Fruit fly (Drosophila melanogaster): Measurements from ENCODE around the gene CG5111.

CG5111 gene

DNA sequence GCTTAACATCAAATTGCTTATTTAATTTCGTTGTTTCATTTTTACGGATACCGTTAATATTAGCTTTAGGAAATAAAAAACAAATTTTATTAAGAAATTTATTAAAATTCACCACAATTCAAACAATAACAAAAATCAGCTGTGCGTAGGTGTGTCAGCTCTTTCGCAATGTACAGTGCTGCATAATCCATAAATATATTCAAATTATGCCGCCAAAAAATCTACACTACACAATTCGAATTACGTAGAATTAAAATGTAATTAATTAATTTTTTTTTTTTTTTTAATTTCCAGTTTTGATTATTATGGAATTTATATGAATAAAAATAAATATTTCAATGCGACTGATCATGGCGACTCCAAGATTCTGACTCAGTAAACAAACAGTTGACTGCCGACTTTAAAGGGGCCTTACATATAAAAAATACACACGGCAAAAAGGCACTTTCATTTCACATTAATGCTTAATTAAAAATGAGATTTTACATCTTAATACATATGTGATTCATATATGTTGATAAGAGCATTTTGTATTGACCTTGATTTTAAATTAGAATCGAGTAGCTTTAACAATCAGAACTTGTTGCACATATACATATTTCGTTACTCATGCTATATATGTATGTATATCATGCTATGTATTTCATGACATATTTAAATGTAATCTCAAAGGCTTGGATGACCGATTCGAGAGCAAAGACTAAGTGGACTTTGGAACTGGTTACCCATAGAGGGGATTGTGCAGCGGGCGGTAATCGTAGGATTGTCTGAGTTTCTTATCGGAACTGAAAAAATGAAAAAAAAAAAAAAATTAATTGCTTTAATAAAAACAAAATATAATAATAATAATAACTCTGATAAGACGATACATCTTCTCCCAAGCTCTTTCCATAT, 12.5 kb upstream of the CG5111 start:
- TF ChIP-seq CG9948 (tag; optimal IDR thresholded peaks at IDR 0.05) (no peak), CG32121 (GFP tag; IDR thresholded peaks at IDR 0.05) (0 out of 2 replicates have a peak, but pooled peaks have one; percentile 25), Pif1A (GFP tag; optimal IDR thresholded peaks at IDR 0.05) (peak; percentile 57), Ets98B (GFP tag; IDR thresholded peaks at IDR 0.05) (no peak), CG12605 (GFP tag; IDR thresholded peaks at IDR 0.05) (peak; percentile 38; the same call in 1 of the 2 replicates), gl (tag; optimal IDR thresholded peaks at IDR 0.05) (peak; percentile 82), CG8159 (tag; optimal IDR thresholded peaks at IDR 0.05) (peak; percentile 41), CG13204 (GFP tag; optimal IDR thresholded peaks at IDR 0.05) (peak; percentile 39), CG14655 (GFP tag; optimal IDR thresholded peaks at IDR 0.05) (peak; percentile 65), CG8301 (tag; optimal IDR thresholded peaks at IDR 0.05) (peak; percentile 57), EcR (GFP tag; optimal IDR thresholded peaks at IDR 0.05) (no peak), Snoo (tag; optimal IDR thresholded peaks at IDR 0.05) (peak; percentile 33), D1 (tag; optimal IDR thresholded peaks at IDR 0.05) (peak; percentile 66), CG10348 (GFP tag; IDR thresholded peaks at IDR 0.05) (no peak), CG17806 (tag; optimal IDR thresholded peaks at IDR 0.05) (peak; percentile 42), CG15710 (tag; optimal IDR thresholded peaks at IDR 0.05) (no peak), rn (GFP tag; IDR thresholded peaks at IDR 0.05) (no peak), Pif1B (GFP tag; optimal IDR thresholded peaks at IDR 0.05) (peak; percentile 71), CG34367 (tag; optimal IDR thresholded peaks at IDR 0.05) (peak; percentile 4), CG4496 (GFP tag; IDR thresholded peaks at IDR 0.05) (0 out of 3 replicates have a peak, but pooled peaks have one; percentile 25), fd96Ca (GFP tag; IDR thresholded peaks at IDR 0.05) (no peak)

DNA sequence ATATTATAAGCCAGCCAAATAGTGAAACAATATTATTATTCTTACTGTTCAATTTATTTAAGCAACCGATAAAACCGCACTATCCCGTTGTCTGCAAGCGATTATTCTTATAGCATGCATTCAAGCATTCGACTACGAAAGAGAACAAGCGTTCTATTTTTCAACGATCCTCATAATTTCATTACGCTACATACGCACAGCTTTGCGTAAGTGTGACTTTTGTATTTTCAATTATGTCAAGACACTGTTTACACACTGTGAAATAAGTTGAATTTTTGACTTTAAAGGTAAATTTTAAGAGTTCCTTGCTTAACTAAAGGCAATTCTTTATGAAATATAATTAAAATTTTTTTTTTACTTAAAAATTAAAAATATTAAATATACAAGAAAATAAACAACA, 11.0 kb upstream of the CG5111 start, which contains the start of gene CG33494:
TSS of gene CG33494 (minus strand) at position 90 of the 400 bp plus-strand sequence.
- TF ChIP-seq EcR (GFP tag; optimal IDR thresholded peaks at IDR 0.05): no peak
- no peak for TF ChIP-seq D1 (tag; optimal IDR thresholded peaks at IDR 0.05)
- TF ChIP-seq CG14655 (GFP tag; optimal IDR thresholded peaks at IDR 0.05): no peak
- no peak for TF ChIP-seq CG13204 (GFP tag; optimal IDR thresholded peaks at IDR 0.05)
- TF ChIP-seq Pif1B (GFP tag; optimal IDR thresholded peaks at IDR 0.05): no peak
- no peak for TF ChIP-seq Snoo (tag; optimal IDR thresholded peaks at IDR 0.05)
- no peak for TF ChIP-seq Pif1A (GFP tag; optimal IDR thresholded peaks at IDR 0.05)
- no peak for TF ChIP-seq CG15710 (tag; optimal IDR thresholded peaks at IDR 0.05)
- no peak for TF ChIP-seq CG4496 (GFP tag; IDR thresholded peaks at IDR 0.05)
- TF ChIP-seq CG8301 (tag; optimal IDR thresholded peaks at IDR 0.05): no peak
- TF ChIP-seq Ets98B (GFP tag; IDR thresholded peaks at IDR 0.05): no peak
- TF ChIP-seq fd96Ca (GFP tag; IDR thresholded peaks at IDR 0.05): no peak
- TF ChIP-seq rn (GFP tag; IDR thresholded peaks at IDR 0.05): no peak
- no peak for TF ChIP-seq gl (tag; optimal IDR thresholded peaks at IDR 0.05)
- no peak for TF ChIP-seq CG10348 (GFP tag; IDR thresholded peaks at IDR 0.05)

DNA sequence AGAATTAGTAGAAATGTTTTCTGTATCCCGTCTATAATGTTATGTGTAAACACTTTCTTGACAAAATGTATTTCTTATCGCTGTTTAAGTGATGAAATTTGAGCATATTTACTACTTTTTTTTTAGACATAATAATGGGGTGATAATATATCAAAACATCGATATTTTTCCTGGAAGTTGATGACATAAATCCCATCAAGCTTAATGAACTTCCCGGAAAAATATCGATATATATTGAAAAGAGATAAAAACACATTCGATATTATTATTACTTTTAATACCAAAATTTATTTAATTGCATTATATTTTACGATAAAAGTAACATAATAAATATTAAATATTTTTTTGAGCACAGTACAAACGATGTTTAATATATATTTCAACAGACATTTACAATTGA, 10.3 kb upstream of the CG5111 start:
- no peak for TF ChIP-seq rn (GFP tag; IDR thresholded peaks at IDR 0.05)
- TF ChIP-seq CG8301 (tag; optimal IDR thresholded peaks at IDR 0.05): no peak
- no peak for TF ChIP-seq CG10348 (GFP tag; IDR thresholded peaks at IDR 0.05)
- no peak for TF ChIP-seq gl (tag; optimal IDR thresholded peaks at IDR 0.05)
- TF ChIP-seq CG13204 (GFP tag; optimal IDR thresholded peaks at IDR 0.05): no peak
- no peak for TF ChIP-seq CG4496 (GFP tag; IDR thresholded peaks at IDR 0.05)
- no peak for TF ChIP-seq CG14655 (GFP tag; optimal IDR thresholded peaks at IDR 0.05)
- TF ChIP-seq CG12605 (GFP tag; IDR thresholded peaks at IDR 0.05): no peak
- no peak for TF ChIP-seq CG17806 (tag; optimal IDR thresholded peaks at IDR 0.05)
- no peak for TF ChIP-seq CG15710 (tag; optimal IDR thresholded peaks at IDR 0.05)

DNA sequence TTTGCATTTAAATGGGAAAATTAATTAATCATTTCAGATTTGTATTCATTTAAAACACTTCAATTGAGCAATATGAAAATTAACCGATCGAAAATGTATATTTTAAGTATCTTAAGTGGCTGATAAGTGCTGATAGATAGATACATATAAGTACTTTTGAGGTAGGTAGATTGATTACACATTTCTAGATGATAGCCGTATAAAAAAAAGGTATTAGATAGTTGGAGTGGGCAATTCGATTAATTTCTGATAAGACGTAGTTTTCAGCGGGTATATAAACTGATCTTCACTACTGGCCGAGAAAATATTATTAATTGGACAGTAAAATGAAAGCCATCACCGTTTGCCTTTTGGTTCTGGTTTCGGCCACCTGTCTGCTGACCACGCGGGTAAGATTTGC, 1.2 kb upstream of the CG5111 start, which contains the start of gene CG5107:
TSS of gene CG5107 (plus strand) at position 301 of the 400 bp plus-strand sequence.
- TF ChIP-seq CG12605 (GFP tag; IDR thresholded peaks at IDR 0.05): no peak
- no peak for TF ChIP-seq CG8301 (tag; optimal IDR thresholded peaks at IDR 0.05)
- TF ChIP-seq CG17806 (tag; optimal IDR thresholded peaks at IDR 0.05): no peak
- no peak for TF ChIP-seq CG9948 (tag; optimal IDR thresholded peaks at IDR 0.05)
- TF ChIP-seq CG13204 (GFP tag; optimal IDR thresholded peaks at IDR 0.05): no peak
- TF ChIP-seq Pif1A (GFP tag; optimal IDR thresholded peaks at IDR 0.05): no peak
- TF ChIP-seq CG14655 (GFP tag; optimal IDR thresholded peaks at IDR 0.05): no peak
- no peak for TF ChIP-seq Ets98B (GFP tag; IDR thresholded peaks at IDR 0.05)
- no peak for TF ChIP-seq Snoo (tag; optimal IDR thresholded peaks at IDR 0.05)
- no peak for TF ChIP-seq D1 (tag; optimal IDR thresholded peaks at IDR 0.05)
- no peak for TF ChIP-seq CG32121 (GFP tag; IDR thresholded peaks at IDR 0.05)
- no peak for TF ChIP-seq fd96Ca (GFP tag; IDR thresholded peaks at IDR 0.05)
- TF ChIP-seq CG15710 (tag; optimal IDR thresholded peaks at IDR 0.05): no peak
- no peak for TF ChIP-seq EcR (GFP tag; optimal IDR thresholded peaks at IDR 0.05)

DNA sequence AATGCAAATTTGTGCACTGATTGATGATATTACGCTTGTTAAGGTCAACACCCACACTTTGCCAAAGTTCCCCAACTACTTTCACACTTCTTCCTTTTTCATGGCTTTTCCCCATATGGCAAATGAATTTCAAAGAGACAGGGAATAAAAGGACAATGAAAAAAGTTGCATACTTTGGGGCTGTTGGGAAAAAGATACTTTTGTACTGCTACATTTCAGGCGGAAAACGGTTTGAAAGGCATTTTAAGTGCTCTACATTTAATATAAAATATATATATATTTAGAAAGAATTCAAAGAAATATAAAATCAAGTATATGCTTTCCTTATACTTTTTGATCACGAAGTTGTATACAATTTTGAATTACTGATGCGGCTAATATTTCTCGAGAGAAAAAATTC, 6.7 kb downstream of the CG5111 start:
- TF ChIP-seq fd96Ca (GFP tag; IDR thresholded peaks at IDR 0.05) (no peak), D1 (tag; optimal IDR thresholded peaks at IDR 0.05) (peak; percentile 26)

All from whole organism, pupa.